Fruit fly (Drosophila melanogaster): ENCODE results near the gene Cen.

DNA sequence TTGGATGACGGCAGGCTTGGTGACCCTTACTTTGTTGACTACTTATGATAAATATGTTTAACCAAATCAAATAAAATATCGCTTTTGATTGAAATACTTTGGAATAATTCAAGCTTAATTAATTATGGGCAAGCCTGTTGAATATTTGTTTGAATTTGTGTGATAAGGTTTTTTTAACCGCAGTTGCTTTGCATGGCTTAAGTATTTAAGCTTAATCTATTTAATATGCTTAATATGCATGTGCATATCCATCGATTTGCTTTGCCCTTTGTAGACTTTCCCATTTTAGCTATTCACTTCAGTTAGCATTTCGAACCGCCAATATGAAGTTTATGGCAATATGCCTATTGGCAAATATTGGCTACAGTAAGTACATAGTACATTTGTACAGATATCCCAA, 41.0 kb downstream of the Cen start, which contains the start of gene Sfp38D:
- TF ChIP-seq cnc (optimal IDR thresholded peaks at IDR 0.05) (no peak), bab1 (GFP tag; optimal IDR thresholded peaks at IDR 0.05) (no peak), CG1620 (GFP tag; optimal IDR thresholded peaks at IDR 0.05) (no peak), tj (GFP tag; optimal IDR thresholded peaks at IDR 0.05) (no peak), Clk (GFP tag; optimal IDR thresholded peaks at IDR 0.05) (no peak), CG7101 (tag; optimal IDR thresholded peaks at IDR 0.05) (no peak)

All from whole organism, adult.